Fruit fly (Drosophila melanogaster) whole organism, embryonic: ENCODE results near the gene CG42375.

Experiments used
- Abd-B ChIP-seq: fragments of 200-800 bp; sonication (Bioruptor generic); optimal IDR thresholded peaks from 2 replicates; lab custom pipeline; 2018; ENCODE audit warnings: missing biosample characterization, mild to moderate bottlenecking, missing genetic modification characterization, moderate library complexity
- Atf6 ChIP-seq: fragments of 200-800 bp; sonication (Bioruptor generic); IDR thresholded peaks from 2 replicates; pipeline ENCODE4 v1.3.6; 2022; ENCODE audit warnings: missing biosample characterization, missing genetic modification characterization
- Bgb ChIP-seq: fragments of 200-800 bp; sonication (Bioruptor generic); IDR thresholded peaks from 2 replicates; pipeline ENCODE4 v1.3.6; 2022; ENCODE audit warnings: missing biosample characterization, missing genetic modification characterization; ENCODE audit not compliant: partially characterized antibody
- CG10267 ChIP-seq: fragments of 200-800 bp; sonication (Bioruptor generic); optimal IDR thresholded peaks from 2 replicates; lab custom pipeline; 2018; ENCODE audit warnings: missing biosample characterization, mild to moderate bottlenecking, missing genetic modification characterization, moderate library complexity
- CG11093 ChIP-seq: fragments of 200-800 bp; sonication (Bioruptor generic); IDR thresholded peaks from 3 replicates; pipeline ENCODE4 v1.3.6; 2022; ENCODE audit warnings: missing biosample characterization, missing genetic modification characterization
- CG12155 ChIP-seq: fragments of 200-800 bp; sonication (Bioruptor generic); optimal IDR thresholded peaks from 3 replicates; lab custom pipeline; 2016; ENCODE audit warnings: missing biosample characterization, missing genetic modification characterization
- CG1233 ChIP-seq: fragments of 200-800 bp; sonication (Bioruptor generic); optimal IDR thresholded peaks from 4 replicates; lab custom pipeline; 2018; ENCODE audit warnings: missing biosample characterization, mild to moderate bottlenecking, missing genetic modification characterization
- CG13296 ChIP-seq: fragments of 200-800 bp; sonication (Bioruptor generic); optimal IDR thresholded peaks from 3 replicates; lab custom pipeline; 2018; ENCODE audit warnings: missing biosample characterization, mild to moderate bottlenecking, missing genetic modification characterization
- CG14860 ChIP-seq: fragments of 200-800 bp; sonication (Bioruptor generic); IDR thresholded peaks from 3 replicates; pipeline ENCODE4 v1.3.6; 2022; ENCODE audit warnings: missing biosample characterization, missing genetic modification characterization; ENCODE audit not compliant: partially characterized antibody
- CG15601 ChIP-seq: fragments of 200-800 bp; sonication (Bioruptor generic); optimal IDR thresholded peaks from 3 replicates; lab custom pipeline; 2019; ENCODE audit warnings: missing biosample characterization, mild to moderate bottlenecking, missing genetic modification characterization, moderate library complexity
- CG17612 ChIP-seq: fragments of 200-800 bp; sonication (Bioruptor generic); IDR thresholded peaks from 2 replicates; pipeline ENCODE4 v1.3.6; 2022; ENCODE audit warnings: missing biosample characterization, missing genetic modification characterization
- CG17912 ChIP-seq: fragments of 200-800 bp; sonication (Bioruptor generic); optimal IDR thresholded peaks from 2 replicates; lab custom pipeline; 2018; ENCODE audit warnings: missing biosample characterization, mild to moderate bottlenecking, missing genetic modification characterization
- CG18599 ChIP-seq: fragments of 200-800 bp; sonication (Bioruptor generic); optimal IDR thresholded peaks from 3 replicates; lab custom pipeline; 2017; ENCODE audit warnings: missing biosample characterization, missing genetic modification characterization, mild to moderate bottlenecking, moderate library complexity, missing genetic modification reagents
- CG18619 ChIP-seq: fragments of 200-800 bp; sonication (Bioruptor generic); optimal IDR thresholded peaks from 3 replicates; lab custom pipeline; 2017; ENCODE audit warnings: missing biosample characterization, mild to moderate bottlenecking, missing genetic modification characterization
- CG18764 ChIP-seq: fragments of 200-800 bp; sonication (Bioruptor generic); optimal IDR thresholded peaks from 3 replicates; lab custom pipeline; 2016; ENCODE audit warnings: missing biosample characterization, missing genetic modification characterization
- CG2116 ChIP-seq: fragments of 200-800 bp; sonication (Bioruptor generic); optimal IDR thresholded peaks from 3 replicates; lab custom pipeline; 2018; ENCODE audit warnings: missing biosample characterization, mild to moderate bottlenecking, missing genetic modification characterization
- CG32767 ChIP-seq: fragments of 200-800 bp; sonication (Bioruptor generic); IDR thresholded peaks from 2 replicates; pipeline ENCODE4 v1.3.6; 2022; ENCODE audit warnings: missing biosample characterization, missing genetic modification characterization
- CG3281 ChIP-seq: fragments of 200-800 bp; sonication (Bioruptor generic); optimal IDR thresholded peaks from 3 replicates; lab custom pipeline; 2017; ENCODE audit warnings: missing biosample characterization, mild to moderate bottlenecking, missing genetic modification characterization
- CG3838 ChIP-seq: fragments of 200-800 bp; sonication (Bioruptor generic); optimal IDR thresholded peaks from 3 replicates; lab custom pipeline; 2016; ENCODE audit warnings: missing biosample characterization, missing genetic modification characterization
- CG4360 ChIP-seq: fragments of 200-800 bp; sonication (Bioruptor generic); IDR thresholded peaks from 2 replicates; pipeline ENCODE4 v1.3.6; 2022; ENCODE audit warnings: missing biosample characterization, missing genetic modification characterization
- CG43689 ChIP-seq: fragments of 200-800 bp; sonication (Bioruptor generic); IDR thresholded peaks from 2 replicates; pipeline ENCODE4 v1.3.6; 2022; ENCODE audit warnings: missing biosample characterization, missing genetic modification characterization
- CG4854 ChIP-seq: fragments of 200-800 bp; sonication (Bioruptor generic); optimal IDR thresholded peaks from 2 replicates; lab custom pipeline; 2016; ENCODE audit warnings: missing biosample characterization, missing genetic modification characterization, inconsistent platforms
- CG5180 ChIP-seq: fragments of 200-800 bp; sonication (Bioruptor generic); optimal IDR thresholded peaks from 3 replicates; lab custom pipeline; 2017; ENCODE audit warnings: missing biosample characterization, missing genetic modification characterization, mild to moderate bottlenecking, moderate library complexity, missing genetic modification reagents
- CG7745 ChIP-seq: fragments of 200-800 bp; sonication (Bioruptor generic); optimal IDR thresholded peaks from 2 replicates; lab custom pipeline; 2018; ENCODE audit warnings: missing biosample characterization, mild to moderate bottlenecking, missing genetic modification characterization, moderate library complexity
- CG8359 ChIP-seq: fragments of 200-800 bp; sonication (Bioruptor generic); optimal IDR thresholded peaks from 2 replicates; lab custom pipeline; 2017; ENCODE audit warnings: missing biosample characterization, mild to moderate bottlenecking, missing genetic modification characterization, borderline replicate concordance
- CkIIα-i1 ChIP-seq: fragments of 200-800 bp; sonication (Bioruptor generic); IDR thresholded peaks from 2 replicates; pipeline ENCODE4 v1.3.6; 2022; ENCODE audit warnings: missing biosample characterization, missing genetic modification characterization
- Dfd ChIP-seq, 2 experiments: fragments of >200 bp; optimal IDR thresholded peaks; 2 replicates each; lab custom pipeline; 2017; ENCODE audit warnings: missing biosample characterization in 2 of 2, missing genetic modification characterization in 2 of 2
- Dip3 ChIP-seq: fragments of 200-800 bp; sonication (Bioruptor generic); optimal IDR thresholded peaks from 3 replicates; lab custom pipeline; 2016; ENCODE audit warnings: missing biosample characterization, missing genetic modification characterization
- Dref ChIP-seq: fragments of 200-800 bp; sonication (Bioruptor generic); IDR thresholded peaks from 2 replicates; pipeline ENCODE4 v1.3.6; 2022; ENCODE audit warnings: missing biosample characterization, missing genetic modification characterization
- Fer1 ChIP-seq: fragments of 200-800 bp; sonication (Bioruptor generic); optimal IDR thresholded peaks from 2 replicates; lab custom pipeline; 2017; ENCODE audit warnings: missing biosample characterization, mild to moderate bottlenecking, missing genetic modification characterization
- H2.0 ChIP-seq: fragments of 200-800 bp; sonication (Bioruptor generic); IDR thresholded peaks from 2 replicates; pipeline ENCODE4 v1.3.6; 2022; ENCODE audit warnings: missing biosample characterization, missing genetic modification characterization
- HHEX ChIP-seq: fragments of 200-800 bp; sonication (Bioruptor generic); optimal IDR thresholded peaks from 3 replicates; lab custom pipeline; 2017; ENCODE audit warnings: missing biosample characterization, mild to moderate bottlenecking, missing genetic modification characterization, missing genetic modification reagents
- MBD-R2 ChIP-seq: fragments of 200-800 bp; sonication (Bioruptor generic); IDR thresholded peaks from 2 replicates; pipeline ENCODE4 v1.3.6; 2022; ENCODE audit warnings: missing biosample characterization, missing genetic modification characterization
- Opbp ChIP-seq: fragments of 200-800 bp; sonication (Bioruptor generic); IDR thresholded peaks from 3 replicates; pipeline ENCODE4 v1.3.6; 2022; ENCODE audit warnings: missing biosample characterization, missing genetic modification characterization; ENCODE audit not compliant: partially characterized antibody
- Sry-β ChIP-seq: fragments of 200-800 bp; sonication (Bioruptor generic); optimal IDR thresholded peaks from 2 replicates; lab custom pipeline; 2018; ENCODE audit warnings: missing biosample characterization, mild to moderate bottlenecking, missing genetic modification characterization, moderate library complexity
- ab ChIP-seq: fragments of 200-800 bp; sonication (Bioruptor generic); optimal IDR thresholded peaks from 2 replicates; lab custom pipeline; 2016; ENCODE audit warnings: missing biosample characterization, missing genetic modification characterization
- amos ChIP-seq: fragments of 200-800 bp; sonication (Bioruptor generic); IDR thresholded peaks from 2 replicates; pipeline ENCODE4 v1.3.6; 2022; ENCODE audit warnings: missing biosample characterization, missing genetic modification characterization; ENCODE audit not compliant: partially characterized antibody
- ash1 ChIP-seq: fragments of 200-800 bp; sonication (Bioruptor generic); optimal IDR thresholded peaks from 2 replicates; lab custom pipeline; 2018; ENCODE audit warnings: missing biosample characterization, mild to moderate bottlenecking, missing genetic modification characterization
- br ChIP-seq: fragments of >200 bp; optimal IDR thresholded peaks from 2 replicates; lab custom pipeline; 2017
- dpn ChIP-seq, 2 experiments: fragments of 200-800 bp; sonication (Bioruptor generic); optimal IDR thresholded peaks; 3 replicates each; lab custom pipeline; 2016; ENCODE audit warnings: missing biosample characterization in 2 of 2, missing genetic modification characterization in 2 of 2
- emc ChIP-seq: fragments of 200-800 bp; sonication (Bioruptor generic); optimal IDR thresholded peaks from 2 replicates; lab custom pipeline; 2016; ENCODE audit warnings: missing biosample characterization, missing genetic modification characterization
- ewg ChIP-seq: fragments of 200-800 bp; sonication (Bioruptor generic); optimal IDR thresholded peaks from 3 replicates; lab custom pipeline; 2017; ENCODE audit warnings: mild to moderate bottlenecking, missing biosample characterization, missing genetic modification reagents, missing genetic modification characterization
- klu ChIP-seq: fragments of 200-800 bp; sonication (Bioruptor generic); IDR thresholded peaks from 2 replicates; pipeline ENCODE4 v1.3.6; 2022; ENCODE audit warnings: missing biosample characterization, missing genetic modification characterization
- nerfin-2 ChIP-seq: fragments of 200-800 bp; sonication (Bioruptor generic); IDR thresholded peaks from 2 replicates; pipeline ENCODE4 v1.3.6; 2022; ENCODE audit warnings: missing biosample characterization, missing genetic modification characterization; ENCODE audit not compliant: partially characterized antibody
- nmo ChIP-seq: fragments of 200-800 bp; sonication (Bioruptor generic); optimal IDR thresholded peaks from 2 replicates; lab custom pipeline; 2018; ENCODE audit warnings: missing biosample characterization, mild to moderate bottlenecking, missing genetic modification characterization, moderate library complexity
- phol ChIP-seq: fragments of 200-800 bp; sonication (Bioruptor generic); optimal IDR thresholded peaks from 3 replicates; lab custom pipeline; 2018; ENCODE audit warnings: missing biosample characterization, mild to moderate bottlenecking, missing genetic modification characterization, moderate library complexity
- sd ChIP-seq: fragments of 200-800 bp; sonication (Bioruptor generic); optimal IDR thresholded peaks from 3 replicates; lab custom pipeline; 2018; ENCODE audit warnings: missing biosample characterization, mild to moderate bottlenecking, missing genetic modification characterization, moderate library complexity
- shn ChIP-seq: fragments of 200-800 bp; sonication (Bioruptor generic); optimal IDR thresholded peaks from 3 replicates; lab custom pipeline; 2016; ENCODE audit warnings: missing biosample characterization, missing genetic modification characterization
- yki ChIP-seq: fragments of >200 bp; optimal IDR thresholded peaks from 3 replicates; lab custom pipeline; 2018
- zf30C ChIP-seq: fragments of 200-800 bp; sonication (Bioruptor generic); optimal IDR thresholded peaks from 3 replicates; lab custom pipeline; 2018; ENCODE audit warnings: missing biosample characterization, mild to moderate bottlenecking, missing genetic modification characterization

CG42375 gene

dm6 chr3R:13800430-13800848 lies 21.0 kb downstream of the CG42375 start (continued):
- TF ChIP-seq Dip3 (GFP tag; lab: Kevin White, UChicago) (peak; percentile 42), CG5180 (GFP tag; lab: Kevin White, UChicago) (peak; percentile 77), sd (tag; lab: Kevin White, UChicago) (peak; percentile 91), CG14860 (GFP tag; lab: Robert Waterston, UW) (peak; percentile 57; the same call in 2 of the 3 replicates), Bgb (peak; percentile 5; the same call in 1 of the 2 replicates), CG2116 (GFP tag; lab: Kevin White, UChicago) (peak; percentile 54), zf30C (GFP tag; lab: Kevin White, UChicago) (no peak), H2.0 (GFP tag; lab: Robert Waterston, UW) (peak; percentile 91), ab (GFP tag; lab: Kevin White, UChicago) (no peak), nerfin-2 (GFP tag; lab: Robert Waterston, UW) (no peak; the same call in 1 of the 2 replicates), CG3838 (GFP tag; lab: Kevin White, UChicago) (peak; percentile 27), phol (tag; lab: Kevin White, UChicago) (peak; percentile 87), shn (GFP tag; lab: Kevin White, UChicago) (no peak), Dref (GFP tag; lab: Robert Waterston, UW) (no peak; the same call in 1 of the 2 replicates), klu (GFP tag; lab: Robert Waterston, UW) (peak; percentile 75), CG18619 (GFP tag; lab: Kevin White, UChicago) (peak; percentile 88), CG15601 (tag; lab: Kevin White, UChicago) (peak; percentile 85), CG4360 (GFP tag; lab: Robert Waterston, UW) (peak; percentile 51; the same call in 1 of the 2 replicates), CG13296 (GFP tag; lab: Kevin White, UChicago) (peak; percentile 87), ash1 (GFP tag; lab: Kevin White, UChicago) (peak; percentile 6), CG12155 (peak; percentile 83), Opbp (GFP tag; lab: Robert Waterston, UW) (0 out of 3 replicates have a peak, but pooled peaks have one; percentile 38), CG11093 (GFP tag; lab: Robert Waterston, UW) (peak; percentile 86), MBD-R2 (peak; percentile 91), CG17912 (GFP tag; lab: Kevin White, UChicago) (peak; percentile 25), CkIIα-i1 (GFP tag; lab: Robert Waterston, UW) (peak; percentile 63; the same call in 1 of the 2 replicates), HHEX (peak; percentile 90), yki (no peak), emc (GFP tag; lab: Kevin White, UChicago) (no peak), CG18764 (GFP tag; lab: Kevin White, UChicago) (peak; percentile 73), CG4854 (GFP tag; lab: Kevin White, UChicago) (peak; percentile 66), nmo (GFP tag; lab: Kevin White, UChicago) (peak; percentile 91), CG1233 (peak; percentile 87), CG8359 (GFP tag; lab: Kevin White, UChicago) (peak; percentile 62), Abd-B (GFP tag; lab: Kevin White, UChicago) (peak; percentile 73), CG10267 (tag; lab: Kevin White, UChicago) (peak; percentile 86), CG18599 (GFP tag; lab: Kevin White, UChicago) (peak; percentile 98), dpn (GFP tag; optimal IDR thresholded peaks at IDR 0.05; lab: Kevin White, UChicago) (peak; percentile 51 to 89), Sry-β (GFP tag; lab: Kevin White, UChicago) (peak; percentile 26), amos (GFP tag; lab: Robert Waterston, UW) (no peak), ewg (peak; percentile 95), CG32767 (peak; percentile 93), CG17612 (GFP tag; lab: Robert Waterston, UW) (peak; percentile 73), Dfd (GFP tag; optimal IDR thresholded peaks at IDR 0.05; lab: Kevin White, UChicago) (no peak), Fer1 (GFP tag; lab: Kevin White, UChicago) (peak; percentile 98), CG43689 (peak; percentile 72), CG7745 (tag; lab: Kevin White, UChicago) (no peak), CG3281 (peak; percentile 92), br (lab: Kevin White, UChicago) (no peak), Atf6 (GFP tag; lab: Robert Waterston, UW) (peak; percentile 96)
